Fruit fly (Drosophila melanogaster) whole organism: ENCODE measurements around the gene CG11668.

ENCODE experiments used
- CG8478 ChIP-seq: fragments of >200 bp; optimal IDR thresholded peaks from 2 replicates; lab custom pipeline; 2018; ENCODE audit warnings: inconsistent platforms
- Dll ChIP-seq: fragments of >200 bp; optimal IDR thresholded peaks from 2 replicates; lab custom pipeline; 2017
- EcR ChIP-seq, 2 experiments: fragments of >200 bp; optimal IDR thresholded peaks; 2 replicates each; lab custom pipeline; 2017; ENCODE audit warnings: missing biosample characterization in 2 of 2, missing genetic modification characterization in 2 of 2, missing genetic modification reagents in 2 of 2
- pan ChIP-seq: fragments of >200 bp; optimal IDR thresholded peaks from 2 replicates; lab custom pipeline; 2017
- psq ChIP-seq: fragments of >200 bp; optimal IDR thresholded peaks from 2 replicates; lab custom pipeline; 2017
- usp ChIP-seq: fragments of >200 bp; optimal IDR thresholded peaks from 2 replicates; lab custom pipeline; 2017; ENCODE audit warnings: missing biosample characterization, missing genetic modification characterization, mixed read lengths

dm6 chr3R:12998234-12998591 is 40.0 kb upstream of the CG11668 start:
- no peak for TF ChIP-seq psq (lab: Kevin White, UChicago)
- no peak for TF ChIP-seq usp (GFP tag; lab: Kevin White, UChicago)
- TF ChIP-seq EcR (GFP tag; optimal IDR thresholded peaks at IDR 0.05; lab: Kevin White, UChicago) = no peak
- TF ChIP-seq Dll (lab: Kevin White, UChicago) = no peak
- TF ChIP-seq pan (lab: Kevin White, UChicago) = no peak
- no peak for TF ChIP-seq CG8478 (lab: Kevin White, UChicago)
